Fruit fly (Drosophila melanogaster): ENCODE data around the gene Jhbp6.

Gene Jhbp6

DNA sequence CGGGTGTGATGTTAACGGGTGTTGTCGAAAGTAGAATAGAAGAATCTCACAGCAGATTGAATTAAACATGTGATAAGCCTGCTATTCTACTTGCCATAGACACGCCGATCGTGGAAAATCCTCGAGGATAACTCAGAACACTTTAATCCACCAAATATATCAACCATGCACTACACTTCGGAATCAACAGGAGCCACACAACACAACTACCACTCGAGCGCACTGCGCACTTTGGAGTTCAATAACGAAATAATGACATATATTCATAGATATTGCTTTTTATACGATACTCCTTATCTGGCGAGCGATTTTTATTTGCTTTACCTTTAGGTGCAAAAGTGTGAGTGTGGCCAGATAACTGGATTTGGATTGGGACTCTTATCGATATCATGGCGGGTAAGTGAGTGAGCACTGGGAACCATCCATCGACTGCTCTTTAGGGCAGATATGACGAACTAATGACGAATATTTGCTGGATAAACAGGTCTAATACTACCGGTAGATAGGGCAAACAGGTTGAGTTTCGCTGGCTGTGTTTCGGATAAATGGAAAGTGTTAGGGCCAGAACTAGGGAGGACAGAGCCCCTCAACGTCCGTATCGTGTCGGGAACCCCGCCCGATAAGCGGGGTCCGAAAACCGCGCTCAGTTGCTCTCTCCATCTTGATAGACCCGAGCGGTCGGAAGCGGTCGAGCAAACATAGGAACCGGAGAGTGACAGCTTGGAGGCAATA, at the start of gene Jhbp6:
Gene Jhbp6 (plus strand): TSS at position 682 of the 732 bp plus-strand sequence.
- TF ChIP-seq CG17801 (GFP tag; optimal IDR thresholded peaks at IDR 0.05; ENCODE audit: partially characterized antibody), result no peak

DNA sequence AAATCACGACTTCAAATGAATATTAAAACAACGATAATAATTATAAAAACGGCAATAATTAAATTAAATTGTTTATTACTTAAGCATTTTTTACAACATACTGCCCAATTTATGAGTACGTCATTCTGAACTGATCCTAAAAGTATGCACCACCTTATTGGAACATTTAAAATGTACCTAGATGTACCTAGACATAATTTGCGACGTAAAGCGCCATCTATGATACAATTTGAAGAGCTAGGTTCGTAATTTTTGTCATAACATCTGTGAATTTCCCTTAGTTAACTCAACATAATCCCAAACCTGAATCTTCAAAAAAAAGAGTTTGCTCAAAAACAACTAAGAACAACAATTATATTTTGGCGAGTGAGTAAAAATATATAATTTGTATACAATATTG, 35.6 kb upstream of the Jhbp6 start:
- TF ChIP-seq CG17801 (GFP tag; optimal IDR thresholded peaks at IDR 0.05; ENCODE audit: partially characterized antibody), result no peak

dm6 chr3L:22637866-22638534, 31.8 kb upstream of the Jhbp6 start, which contains the start of gene CG14459:
TSS of gene CG14459 (minus strand) at chr3L:22637916.
- no peak for TF ChIP-seq CG17801 (GFP tag; optimal IDR thresholded peaks at IDR 0.05; ENCODE audit: partially characterized antibody)

- TF ChIP-seq CG17801 (GFP tag; optimal IDR thresholded peaks at IDR 0.05; ENCODE audit: partially characterized antibody), result no peak
Measured at dm6 chr3L:22642276-22642900, 27.4 kb upstream of the Jhbp6 start.

DNA sequence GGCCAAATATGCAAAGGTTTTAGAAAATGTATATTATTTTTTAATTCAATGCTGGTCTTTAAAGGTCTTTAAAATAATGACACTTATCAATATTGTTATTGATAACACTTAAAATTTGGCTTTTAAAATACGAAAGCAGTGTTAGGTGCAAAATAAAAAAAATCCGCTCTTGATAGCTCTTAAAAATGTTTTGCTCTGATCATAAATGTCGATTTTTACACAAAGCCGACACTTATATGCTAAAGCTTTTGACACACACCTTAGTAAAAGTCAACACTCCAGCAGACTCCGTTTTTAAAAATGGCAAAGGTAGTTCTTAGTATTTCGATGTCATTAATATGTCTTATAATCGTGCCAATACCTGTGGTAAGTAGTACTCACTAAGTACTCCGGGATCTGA, 24.4 kb upstream of the Jhbp6 start, which contains the start of gene CG33766:
Gene CG33766 (plus strand): TSS at position 301 of the 400 bp plus-strand sequence.
- no peak for TF ChIP-seq CG17801 (GFP tag; optimal IDR thresholded peaks at IDR 0.05; ENCODE audit: partially characterized antibody)

dm6 chr3L:22646007-22646406, 23.7 kb upstream of the Jhbp6 start, which contains the start of gene CG33767:
TSS of gene CG33767 (plus strand) at chr3L:22646307.
- TF ChIP-seq CG17801 (GFP tag; optimal IDR thresholded peaks at IDR 0.05; ENCODE audit: partially characterized antibody), result no peak

- no peak for TF ChIP-seq CG17801 (GFP tag; optimal IDR thresholded peaks at IDR 0.05; ENCODE audit: partially characterized antibody)
Measured at dm6 chr3L:22646863-22647262, 22.9 kb upstream of the Jhbp6 start, which contains the start of gene CG33768. TSS of gene CG33768 (plus strand) at chr3L:22647163.

DNA sequence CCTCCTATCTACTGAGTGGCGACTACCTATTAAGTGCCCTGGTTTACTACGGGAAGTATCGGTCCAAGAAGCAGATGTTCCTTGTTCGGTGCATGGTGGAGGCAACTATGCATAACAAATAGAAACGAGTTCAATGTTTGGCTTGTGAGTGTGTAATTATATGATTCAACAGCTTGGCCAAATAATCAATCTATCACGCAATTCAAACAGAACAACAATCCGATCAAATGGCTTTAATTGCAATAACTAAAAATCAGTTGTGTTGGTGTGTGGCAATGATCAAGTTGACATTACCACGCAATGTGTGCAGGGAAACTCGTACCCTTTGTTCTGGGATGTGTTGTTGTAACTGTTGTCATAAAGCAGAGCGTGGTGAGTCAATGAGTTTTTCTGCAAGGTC, 22.1 kb upstream of the Jhbp6 start, which contains the start of gene CG33769:
Gene CG33769 (plus strand): TSS at position 301 of the 400 bp plus-strand sequence.
- TF ChIP-seq CG17801 (GFP tag; optimal IDR thresholded peaks at IDR 0.05; ENCODE audit: partially characterized antibody), result no peak

DNA sequence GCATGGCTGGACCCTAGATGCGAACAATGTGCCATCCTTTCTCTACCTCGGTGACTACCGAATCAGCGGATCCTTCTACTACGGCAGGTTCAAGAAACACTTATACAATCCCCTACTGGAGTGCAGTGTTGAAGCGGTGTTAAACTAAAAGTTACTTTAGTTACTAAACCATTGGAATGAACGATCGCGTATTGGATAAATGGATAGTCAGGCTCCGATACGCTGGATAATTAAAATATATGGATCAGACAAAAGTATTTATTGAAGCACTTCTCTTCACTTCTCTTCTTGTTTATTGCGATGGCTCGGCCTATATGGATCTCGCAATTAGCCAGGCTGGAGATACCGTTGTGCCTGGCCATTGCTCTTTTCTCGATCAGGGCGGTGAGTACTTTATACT, 21.4 kb upstream of the Jhbp6 start, which contains the start of gene CG33770:
Gene CG33770 (plus strand): TSS at position 301 of the 400 bp plus-strand sequence.
- no peak for TF ChIP-seq CG17801 (GFP tag; optimal IDR thresholded peaks at IDR 0.05; ENCODE audit: partially characterized antibody)

dm6 chr3L:22649096-22649495, 20.7 kb upstream of the Jhbp6 start, which contains the start of gene CG33771:
TSS of gene CG33771 (plus strand) at chr3L:22649396.
- TF ChIP-seq CG17801 (GFP tag; optimal IDR thresholded peaks at IDR 0.05; ENCODE audit: partially characterized antibody), result no peak

dm6 chr3L:22652425-22652824, 17.3 kb upstream of the Jhbp6 start, which contains the start of gene CG33772:
TSS of gene CG33772 (minus strand) at chr3L:22652525.
- TF ChIP-seq CG17801 (GFP tag; optimal IDR thresholded peaks at IDR 0.05; ENCODE audit: partially characterized antibody), result no peak

dm6 chr3L:22665110-22665509, 4.6 kb upstream of the Jhbp6 start:
- no peak for TF ChIP-seq CG17801 (GFP tag; optimal IDR thresholded peaks at IDR 0.05; ENCODE audit: partially characterized antibody)

- TF ChIP-seq CG17801 (GFP tag; optimal IDR thresholded peaks at IDR 0.05; ENCODE audit: partially characterized antibody), result no peak
Measured at dm6 chr3L:22670174-22670573, 418 bp downstream of the Jhbp6 start.

- TF ChIP-seq CG17801 (GFP tag; optimal IDR thresholded peaks at IDR 0.05; ENCODE audit: partially characterized antibody), result no peak
Measured at dm6 chr3L:22671699-22672276, 2.0 kb downstream of the Jhbp6 start.

DNA sequence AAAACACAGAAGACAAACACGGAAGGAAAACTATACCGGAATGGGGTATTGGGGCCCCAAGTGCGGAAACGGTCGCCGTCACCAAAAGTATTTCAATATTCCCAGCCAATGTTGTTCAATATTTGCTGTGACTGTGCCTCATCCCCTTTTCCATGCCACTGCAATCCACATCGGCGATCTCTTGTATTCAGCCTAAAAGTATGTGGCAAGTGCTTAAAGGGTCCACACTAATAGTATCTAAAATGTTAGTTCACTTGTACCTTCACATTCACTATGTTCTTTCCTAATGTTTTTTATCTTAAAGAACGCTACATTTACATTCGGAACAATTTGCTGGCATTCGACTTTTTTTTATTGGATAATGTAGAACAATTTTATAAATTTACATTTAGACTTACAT, 11.2 kb downstream of the Jhbp6 start:
- no peak for TF ChIP-seq CG17801 (GFP tag; optimal IDR thresholded peaks at IDR 0.05; ENCODE audit: partially characterized antibody)

Data from ovary, adult (tissue).